Fruit fly (Drosophila melanogaster) whole organism, adult: ENCODE results near the gene CG16723.

Experiments
- CG11617 ChIP-seq: fragments of 200-800 bp; sonication (Bioruptor generic); optimal IDR thresholded peaks from 2 replicates; lab custom pipeline; 2017; ENCODE audit warnings: mild to moderate bottlenecking, missing biosample characterization, missing genetic modification reagents, missing genetic modification characterization
- CG1620 ChIP-seq: fragments of 200-800 bp; sonication (Bioruptor generic); optimal IDR thresholded peaks from 2 replicates; lab custom pipeline; 2016; ENCODE audit warnings: missing biosample characterization, missing genetic modification characterization
- CG33017 ChIP-seq: fragments of 200-800 bp; sonication (Bioruptor generic); optimal IDR thresholded peaks from 2 replicates; lab custom pipeline; 2018; ENCODE audit warnings: missing biosample characterization, mild to moderate bottlenecking, missing genetic modification characterization, moderate library complexity
- CG5204 ChIP-seq: fragments of 200-800 bp; sonication (Bioruptor generic); optimal IDR thresholded peaks from 2 replicates; lab custom pipeline; 2016; ENCODE audit warnings: missing biosample characterization, missing genetic modification characterization
- CG7101 ChIP-seq: fragments of 200-800 bp; sonication (Bioruptor generic); optimal IDR thresholded peaks from 2 replicates; lab custom pipeline; 2018; ENCODE audit warnings: missing biosample characterization, mild to moderate bottlenecking, missing genetic modification characterization, moderate library complexity
- Mnt ChIP-seq: fragments of 200-800 bp; sonication (Bioruptor generic); optimal IDR thresholded peaks from 2 replicates; lab custom pipeline; 2016; ENCODE audit warnings: missing biosample characterization, mild to moderate bottlenecking, missing genetic modification characterization
- kay ChIP-seq: fragments of 200-800 bp; sonication (Bioruptor generic); peaks from one replicate; lab custom pipeline; 2016; ENCODE audit warnings: missing biosample characterization, missing genetic modification characterization, borderline replicate concordance
- tj ChIP-seq: fragments of 200-800 bp; sonication (Bioruptor generic); optimal IDR thresholded peaks from 3 replicates; lab custom pipeline; 2017; ENCODE audit warnings: missing biosample characterization, mild to moderate bottlenecking, missing genetic modification characterization, moderate library complexity

- TF ChIP-seq tj (GFP tag; lab: Kevin White, UChicago): no peak
- TF ChIP-seq CG5204: no peak
- TF ChIP-seq Mnt: no peak
- no peak for TF ChIP-seq kay (GFP tag; lab: Kevin White, UChicago)
- TF ChIP-seq CG1620 (GFP tag; lab: Kevin White, UChicago): no peak
- no peak for TF ChIP-seq CG7101 (tag; lab: Kevin White, UChicago)
- no peak for TF ChIP-seq CG11617
- no peak for TF ChIP-seq CG33017 (tag; lab: Kevin White, UChicago)
These were observed 2.9 kb upstream of the CG16723 start, which contains the start of gene CG10183 for dm6 chr3R:23598934-23599333.
